Worm (Caenorhabditis elegans) whole organism, L2 larva: ENCODE data around the gene Y59A8B.24.
A peak's percentile ranks its signal among the peaks of the same experiment; 100 is the strongest.
"Not testable (repeated sequence)": the region's sequence is repeated elsewhere in the genome, so short reads cannot be mapped to it uniquely, and the experiment has no call there.

Experiments used
- C34F6.9 ChIP-seq: fragments of 150-350 bp; optimal IDR thresholded peaks from 2 replicates; lab custom pipeline; 2014; ENCODE audit warnings: missing biosample characterization, missing genetic modification characterization
- F13H6.1 ChIP-seq: sonication (generic microtip); optimal IDR thresholded peaks from 2 replicates; lab custom pipeline; 2016; ENCODE audit warnings: missing genetic modification characterization, missing compliant biosample characterization
- R02D3.7 ChIP-seq: fragments of 150-350 bp; optimal IDR thresholded peaks from 2 replicates; lab custom pipeline; 2014; ENCODE audit warnings: missing biosample characterization, missing genetic modification characterization
- ZK546.5 ChIP-seq: sonication (generic microtip); optimal IDR thresholded peaks from 2 replicates; lab custom pipeline; 2017; ENCODE audit warnings: missing biosample characterization, missing genetic modification characterization
- aly-2 ChIP-seq: fragments of 150-350 bp; optimal IDR thresholded peaks from 2 replicates; lab custom pipeline; 2014; ENCODE audit warnings: missing biosample characterization, missing genetic modification characterization
- blmp-1 ChIP-seq: sonication (generic microtip); optimal IDR thresholded peaks from 2 replicates; lab custom pipeline; 2017; ENCODE audit warnings: missing genetic modification characterization, mild to moderate bottlenecking, missing compliant biosample characterization, antibody characterized with exemption, moderate library complexity; ENCODE audit not compliant: insufficient read depth
- ceh-16 ChIP-seq: fragments of 150-350 bp; optimal IDR thresholded peaks from 2 replicates; lab custom pipeline; 2014; ENCODE audit warnings: missing biosample characterization, missing genetic modification characterization
- ceh-82 ChIP-seq: fragments of 150-350 bp; optimal IDR thresholded peaks from 2 replicates; lab custom pipeline; 2014; ENCODE audit warnings: missing biosample characterization, missing genetic modification characterization
- crh-2 ChIP-seq: sonication (generic microtip); optimal IDR thresholded peaks from 2 replicates; lab custom pipeline; 2017; ENCODE audit warnings: missing biosample characterization, missing genetic modification characterization
- dmd-4 ChIP-seq: sonication (generic microtip); optimal IDR thresholded peaks from 2 replicates; lab custom pipeline; 2017; ENCODE audit warnings: missing biosample characterization, missing genetic modification characterization
- egl-27 ChIP-seq: sonication (generic microtip); optimal IDR thresholded peaks from 3 replicates; lab custom pipeline; 2017; ENCODE audit warnings: missing biosample characterization, missing genetic modification reagents, missing genetic modification characterization
- elt-1 ChIP-seq: fragments of 150-350 bp; optimal IDR thresholded peaks from 2 replicates; lab custom pipeline; 2014; ENCODE audit warnings: missing biosample characterization, missing genetic modification characterization
- elt-3 ChIP-seq: sonication (generic microtip); optimal IDR thresholded peaks from 2 replicates; lab custom pipeline; 2017; ENCODE audit warnings: missing biosample characterization, missing genetic modification characterization
- fos-1 ChIP-seq: fragments of 150-350 bp; optimal IDR thresholded peaks from 2 replicates; lab custom pipeline; 2014; ENCODE audit warnings: missing biosample characterization, missing genetic modification characterization
- gmeb-1 ChIP-seq: fragments of 150-350 bp; optimal IDR thresholded peaks from 2 replicates; lab custom pipeline; 2014; ENCODE audit warnings: missing biosample characterization, missing genetic modification characterization
- lin-11 ChIP-seq: fragments of 150-350 bp; sonication (generic microtip); optimal IDR thresholded peaks from 2 replicates; lab custom pipeline; 2014; ENCODE audit warnings: missing biosample characterization, missing genetic modification characterization, inconsistent platforms, mixed read lengths
- lin-13 ChIP-seq: fragments of 150-350 bp; optimal IDR thresholded peaks from 2 replicates; lab custom pipeline; 2014; ENCODE audit warnings: missing biosample characterization, missing genetic modification reagents, missing genetic modification characterization
- lsy-2 ChIP-seq, 2 experiments: fragments of 150-350 bp in 1 of 2; sonication (generic microtip) in 1 of 2; optimal IDR thresholded peaks; 2 replicates each; lab custom pipeline; 2014 to 2017; ENCODE audit warnings: missing biosample characterization in 2 of 2, missing genetic modification characterization in 2 of 2
- mab-5 ChIP-seq: fragments of 150-350 bp; optimal IDR thresholded peaks from 2 replicates; lab custom pipeline; 2014; ENCODE audit warnings: missing biosample characterization, missing genetic modification characterization
- mbf-1 ChIP-seq: sonication (generic microtip); optimal IDR thresholded peaks from 2 replicates; lab custom pipeline; 2017; ENCODE audit warnings: missing biosample characterization, missing genetic modification characterization
- nhr-10 ChIP-seq: sonication (generic microtip); optimal IDR thresholded peaks from 2 replicates; lab custom pipeline; 2017; ENCODE audit warnings: missing biosample characterization, missing genetic modification characterization
- nhr-11 ChIP-seq: fragments of 150-350 bp; optimal IDR thresholded peaks from 2 replicates; lab custom pipeline; 2014; ENCODE audit warnings: missing biosample characterization, missing genetic modification characterization
- nhr-12 ChIP-seq: fragments of 150-350 bp; optimal IDR thresholded peaks from 2 replicates; lab custom pipeline; 2014; ENCODE audit warnings: missing biosample characterization, missing genetic modification characterization
- nhr-129 ChIP-seq: fragments of 150-350 bp; optimal IDR thresholded peaks from 2 replicates; lab custom pipeline; 2014; ENCODE audit warnings: missing biosample characterization, missing genetic modification characterization
- nhr-21 ChIP-seq: fragments of 150-350 bp; optimal IDR thresholded peaks from 2 replicates; lab custom pipeline; 2014; ENCODE audit warnings: missing biosample characterization, missing genetic modification characterization
- nhr-237 ChIP-seq: fragments of 150-350 bp; optimal IDR thresholded peaks from 2 replicates; lab custom pipeline; 2014; ENCODE audit warnings: missing biosample characterization, missing genetic modification characterization
- nhr-25 ChIP-seq: fragments of 150-350 bp; sonication (generic microtip); optimal IDR thresholded peaks from 3 replicates; lab custom pipeline; 2014; ENCODE audit warnings: missing biosample characterization, missing genetic modification characterization
- nhr-6 ChIP-seq: fragments of 150-350 bp; optimal IDR thresholded peaks from 2 replicates; lab custom pipeline; 2014; ENCODE audit warnings: missing biosample characterization, missing genetic modification characterization
- nhr-77 ChIP-seq: fragments of 150-350 bp; optimal IDR thresholded peaks from 2 replicates; lab custom pipeline; 2014; ENCODE audit warnings: missing biosample characterization, missing genetic modification characterization
- skn-1 ChIP-seq: sonication (generic microtip); optimal IDR thresholded peaks from 2 replicates; lab custom pipeline; 2017; ENCODE audit warnings: missing biosample characterization, missing genetic modification characterization
- sma-9 ChIP-seq, 2 experiments: fragments of 150-350 bp in 1 of 2; sonication (generic microtip) in 1 of 2; optimal IDR thresholded peaks; 2 replicates each; lab custom pipeline; 2014 to 2016; ENCODE audit warnings: missing genetic modification characterization in 2 of 2, mild to moderate bottlenecking in 1 of 2, missing biosample characterization in 1 of 2, missing compliant biosample characterization in 1 of 2, missing genetic modification reagents in 1 of 2, moderate library complexity in 1 of 2
- unc-39 ChIP-seq: fragments of 150-350 bp; optimal IDR thresholded peaks from 2 replicates; lab custom pipeline; 2014; ENCODE audit warnings: missing biosample characterization, missing genetic modification characterization
- unc-55 ChIP-seq: fragments of 150-350 bp; sonication (generic microtip); optimal IDR thresholded peaks from 3 replicates; lab custom pipeline; 2014; ENCODE audit warnings: missing biosample characterization, missing genetic modification reagents, missing genetic modification characterization
- unc-62 ChIP-seq: fragments of 150-350 bp; optimal IDR thresholded peaks from 2 replicates; lab custom pipeline; 2014; ENCODE audit warnings: missing biosample characterization, missing genetic modification reagents, missing genetic modification characterization
- zag-1 ChIP-seq: fragments of 150-350 bp; optimal IDR thresholded peaks from 2 replicates; lab custom pipeline; 2014; ENCODE audit warnings: missing biosample characterization, missing genetic modification characterization
- ztf-1 ChIP-seq: fragments of 200-800 bp; sonication (Bioruptor generic); conservative IDR thresholded peaks from 2 replicates; pipeline ENCODE4 v1.3.6; 2022; ENCODE audit warnings: missing genetic modification characterization, missing compliant biosample characterization
- ztf-4 ChIP-seq: fragments of 150-350 bp; optimal IDR thresholded peaks from 2 replicates; lab custom pipeline; 2014; ENCODE audit warnings: missing biosample characterization, missing genetic modification characterization

The Y59A8B.24 gene

ce11 chrV:17903829-17904228 is 47.9 kb upstream of the Y59A8B.24 start, which contains the start of gene C06H5.14:
Gene C06H5.14 (plus strand): TSS chrV:17904129.
- not testable (repeated sequence) for TF ChIP-seq elt-1, elt-3, ceh-16 (tag; lab: Kevin White, UChicago)

ce11 chrV:17905765-17906164 is 46.0 kb upstream of the Y59A8B.24 start:
- TF ChIP-seq unc-39 (no peak), ztf-4 (tag; lab: Kevin White, UChicago) (no peak), ceh-82 (no peak), R02D3.7 (no peak), blmp-1 (tag; lab: Kevin White, UChicago) (peak; percentile 92), sma-9 (GFP tag; optimal IDR thresholded peaks at IDR 0.05; lab: Kevin White, UChicago) (peak; percentile 26), sma-9 (tag; optimal IDR thresholded peaks at IDR 0.05; lab: Kevin White, UChicago) (no peak), skn-1 (no peak), gmeb-1 (tag; lab: Kevin White, UChicago) (no peak), lsy-2 (tag; optimal IDR thresholded peaks at IDR 0.05; lab: Kevin White, UChicago) (no peak), nhr-12 (tag; lab: Kevin White, UChicago) (no peak), elt-3 (tag; lab: Kevin White, UChicago) (no peak), nhr-129 (tag; lab: Kevin White, UChicago) (peak; percentile 4), egl-27 (tag; lab: Kevin White, UChicago) (no peak), nhr-25 (tag; lab: Kevin White, UChicago) (peak; percentile 78), ZK546.5 (tag; lab: Kevin White, UChicago) (no peak), aly-2 (tag; lab: Kevin White, UChicago) (no peak), crh-2 (peak; percentile 7), F13H6.1 (tag; lab: Kevin White, UChicago) (no peak), mbf-1 (tag; lab: Kevin White, UChicago) (no peak), nhr-21 (peak; percentile 40), nhr-77 (no peak), unc-55 (GFP tag; lab: Kevin White, UChicago) (no peak), C34F6.9 (tag; lab: Kevin White, UChicago) (no peak), nhr-237 (no peak)

ce11 chrV:17910019-17910418 is 41.7 kb upstream of the Y59A8B.24 start, which contains the start of gene dcar-1:
Gene dcar-1 (plus strand): TSS chrV:17910319.
- TF ChIP-seq mab-5 (tag; lab: Kevin White, UChicago), result no peak
- TF ChIP-seq nhr-21, result no peak
- no peak for TF ChIP-seq fos-1 (tag; lab: Kevin White, UChicago)
- no peak for TF ChIP-seq dmd-4
- no peak for TF ChIP-seq ceh-16 (tag; lab: Kevin White, UChicago)
- TF ChIP-seq lin-13 (GFP tag; lab: Kevin White, UChicago), result no peak
- TF ChIP-seq C34F6.9 (tag; lab: Kevin White, UChicago), result no peak
- TF ChIP-seq mbf-1 (tag; lab: Kevin White, UChicago), result no peak
- no peak for TF ChIP-seq egl-27 (tag; lab: Kevin White, UChicago)
- no peak for TF ChIP-seq zag-1 (tag; lab: Kevin White, UChicago)
- TF ChIP-seq ztf-1 (GFP tag; lab: Robert Waterston, UW), result no peak
- no peak for TF ChIP-seq nhr-11 (tag; lab: Kevin White, UChicago)
- TF ChIP-seq nhr-10, result no peak
- no peak for TF ChIP-seq lin-11 (tag; lab: Kevin White, UChicago)
- no peak for TF ChIP-seq unc-62 (GFP tag; lab: Kevin White, UChicago)
- no peak for TF ChIP-seq elt-3 (tag; lab: Kevin White, UChicago)
- no peak for TF ChIP-seq nhr-129 (tag; lab: Kevin White, UChicago)
- no peak for TF ChIP-seq nhr-237
- TF ChIP-seq ZK546.5 (tag; lab: Kevin White, UChicago), result no peak
- TF ChIP-seq ceh-82, result no peak

ce11 chrV:17918726-17919125 is 33.0 kb upstream of the Y59A8B.24 start, which contains the start of gene C06H5.8:
Gene C06H5.8 (plus strand): TSS chrV:17919026.
- TF ChIP-seq nhr-6 (tag; lab: Kevin White, UChicago) (no peak), elt-3 (tag; lab: Kevin White, UChicago) (no peak), F13H6.1 (tag; lab: Kevin White, UChicago) (no peak)
- TF ChIP-seq, all 48 proteins: peak for 0
